Worm (Caenorhabditis elegans) whole organism, L3 larva: Measurements from ENCODE around the gene lido-17.
A peak's percentile ranks its signal among the peaks of the same experiment; 100 is the strongest.

Experiments
- elt-3 ChIP-seq, 3 experiments: fragments of 150-350 bp in 1 of 3; sonication (generic microtip) in 2 of 3; optimal IDR thresholded peaks; 2 replicates in 2 of 3; 4 replicates in 1 of 3; lab custom pipeline; 2014 to 2017; ENCODE audit warnings: missing biosample characterization in 3 of 3, missing genetic modification characterization in 3 of 3
- fkh-10 ChIP-seq: sonication (generic microtip); optimal IDR thresholded peaks from 2 replicates; lab custom pipeline; 2017; ENCODE audit warnings: missing biosample characterization, missing genetic modification reagents, missing genetic modification characterization
- nhr-237 ChIP-seq: fragments of 150-350 bp; optimal IDR thresholded peaks from 2 replicates; lab custom pipeline; 2014; ENCODE audit warnings: missing biosample characterization, missing genetic modification characterization
- nhr-76 ChIP-seq: fragments of 150-350 bp; sonication (generic microtip); optimal IDR thresholded peaks from 5 replicates; lab custom pipeline; 2014; ENCODE audit warnings: missing biosample characterization, missing genetic modification characterization
- nhr-77 ChIP-seq: fragments of 150-350 bp; optimal IDR thresholded peaks from 2 replicates; lab custom pipeline; 2014; ENCODE audit warnings: missing biosample characterization, missing genetic modification characterization
- snpc-4 ChIP-seq: fragments of 150-350 bp; optimal IDR thresholded peaks from 2 replicates; lab custom pipeline; 2014; ENCODE audit warnings: missing biosample characterization, missing genetic modification characterization
- unc-62 ChIP-seq: fragments of 150-350 bp; sonication (generic microtip); optimal IDR thresholded peaks from 4 replicates; lab custom pipeline; 2014; ENCODE audit warnings: missing biosample characterization, missing genetic modification reagents, missing genetic modification characterization

DNA sequence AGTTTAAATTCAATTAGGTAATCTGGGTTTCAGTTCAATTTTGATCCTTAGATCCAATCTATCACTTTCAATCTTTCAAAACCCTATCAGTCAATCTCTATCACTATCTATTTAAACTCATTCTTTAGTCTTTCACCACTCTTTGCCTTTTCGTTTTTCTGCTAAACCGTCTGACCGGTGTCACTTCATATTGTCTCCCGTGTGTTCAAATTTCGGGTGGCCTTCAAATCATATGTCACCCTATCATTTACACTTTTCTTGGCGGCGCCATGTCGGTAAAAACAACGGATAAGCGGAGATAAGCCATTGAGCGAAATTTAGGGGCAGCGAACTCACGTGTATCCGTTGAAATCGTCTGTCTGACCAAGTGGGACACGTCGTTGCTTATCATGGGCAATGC lies 48.7 kb downstream of the lido-17 start:
- TF ChIP-seq nhr-77 (tag; lab: Kevin White, UChicago), result no peak
- TF ChIP-seq snpc-4 (tag; lab: Kevin White, UChicago), result no peak
- no peak for TF ChIP-seq nhr-76 (tag; lab: Kevin White, UChicago)
- TF ChIP-seq unc-62, result peak; percentile 58
- TF ChIP-seq nhr-237 (tag; lab: Kevin White, UChicago), result no peak
- peak in 2 of 3 experiments; percentile 59 to 86 for TF ChIP-seq elt-3 (tag; optimal IDR thresholded peaks at IDR 0.05; lab: Kevin White, UChicago)
- TF ChIP-seq fkh-10, result no peak
